Worm (Caenorhabditis elegans) whole organism, early embryonic: ENCODE results near the gene rpn-12.
A peak's percentile ranks its signal among the peaks of the same experiment; 100 is the strongest.

Source experiments
- B0310.2 ChIP-seq: sonication (generic microtip); optimal IDR thresholded peaks from 2 replicates; lab custom pipeline; 2016; ENCODE audit warnings: mild to moderate bottlenecking, missing genetic modification characterization, missing compliant biosample characterization
- F13C5.2 ChIP-seq: sonication (generic microtip); optimal IDR thresholded peaks from 2 replicates; lab custom pipeline; 2017; ENCODE audit warnings: mild to moderate bottlenecking, missing genetic modification characterization, inconsistent platforms, missing compliant biosample characterization
- aly-1 ChIP-seq: sonication (generic microtip); optimal IDR thresholded peaks from 2 replicates; lab custom pipeline; 2016; ENCODE audit warnings: missing genetic modification characterization, missing compliant biosample characterization
- ama-1 ChIP-seq: fragments of 150-350 bp; optimal IDR thresholded peaks from 2 replicates; lab custom pipeline; 2014
- ceh-13 ChIP-seq: fragments of 200-800 bp; sonication (Bioruptor generic); optimal IDR thresholded peaks from 2 replicates; lab custom pipeline; 2018; ENCODE audit warnings: mild to moderate bottlenecking, missing genetic modification characterization, missing compliant biosample characterization
- ceh-36 ChIP-seq: sonication (generic microtip); optimal IDR thresholded peaks from 2 replicates; lab custom pipeline; 2016; ENCODE audit warnings: missing genetic modification characterization, inconsistent platforms, missing compliant biosample characterization
- ets-7 ChIP-seq: sonication (generic microtip); optimal IDR thresholded peaks from 2 replicates; lab custom pipeline; 2016; ENCODE audit warnings: missing genotype, missing genetic modification characterization, missing compliant biosample characterization
- flt-1 ChIP-seq: fragments of 200-800 bp; sonication (Bioruptor generic); IDR thresholded peaks from 2 replicates; pipeline ENCODE4 v1.3.6; 2022; ENCODE audit warnings: missing genetic modification characterization, missing compliant biosample characterization
- hmbx-1 ChIP-seq: sonication (generic microtip); optimal IDR thresholded peaks from 2 replicates; lab custom pipeline; 2016; ENCODE audit warnings: mild to moderate bottlenecking, missing genetic modification characterization, missing compliant biosample characterization
- hmg-4 ChIP-seq: fragments of 200-800 bp; sonication (Bioruptor generic); optimal IDR thresholded peaks from 2 replicates; lab custom pipeline; 2018; ENCODE audit warnings: mild to moderate bottlenecking, missing genetic modification characterization, missing compliant biosample characterization
- hnd-1 ChIP-seq: sonication (generic microtip); optimal IDR thresholded peaks from 2 replicates; lab custom pipeline; 2016; ENCODE audit warnings: missing genetic modification characterization, missing compliant biosample characterization
- pes-1 ChIP-seq: fragments of 200-800 bp; sonication (Bioruptor generic); IDR thresholded peaks from 2 replicates; pipeline ENCODE4 v1.3.6; 2022; ENCODE audit warnings: missing genetic modification reagents, missing genetic modification characterization, missing compliant biosample characterization
- scrt-1 ChIP-seq: fragments of 200-800 bp; sonication (Bioruptor generic); IDR thresholded peaks from 2 replicates; pipeline ENCODE4 v1.3.6; 2022; ENCODE audit warnings: missing genetic modification characterization, missing compliant biosample characterization
- sea-1 ChIP-seq: fragments of 200-800 bp; sonication (Bioruptor generic); conservative IDR thresholded peaks from 2 replicates; pipeline ENCODE4 v1.3.6; 2022; ENCODE audit warnings: missing genetic modification characterization, missing compliant biosample characterization
- tbx-11 ChIP-seq: fragments of 200-800 bp; sonication (Bioruptor generic); IDR thresholded peaks from 2 replicates; pipeline ENCODE4 v1.3.6; 2022; ENCODE audit warnings: missing genetic modification characterization, missing compliant biosample characterization
- tbx-37 ChIP-seq: fragments of 200-800 bp; sonication (Bioruptor generic); conservative IDR thresholded peaks from 2 replicates; pipeline ENCODE4 v1.3.6; 2022; ENCODE audit warnings: missing genetic modification reagents, missing genetic modification characterization, missing compliant biosample characterization
- tra-4 ChIP-seq: sonication (generic microtip); optimal IDR thresholded peaks from 2 replicates; lab custom pipeline; 2017; ENCODE audit warnings: missing genetic modification characterization, missing compliant biosample characterization

rpn-12 gene

DNA sequence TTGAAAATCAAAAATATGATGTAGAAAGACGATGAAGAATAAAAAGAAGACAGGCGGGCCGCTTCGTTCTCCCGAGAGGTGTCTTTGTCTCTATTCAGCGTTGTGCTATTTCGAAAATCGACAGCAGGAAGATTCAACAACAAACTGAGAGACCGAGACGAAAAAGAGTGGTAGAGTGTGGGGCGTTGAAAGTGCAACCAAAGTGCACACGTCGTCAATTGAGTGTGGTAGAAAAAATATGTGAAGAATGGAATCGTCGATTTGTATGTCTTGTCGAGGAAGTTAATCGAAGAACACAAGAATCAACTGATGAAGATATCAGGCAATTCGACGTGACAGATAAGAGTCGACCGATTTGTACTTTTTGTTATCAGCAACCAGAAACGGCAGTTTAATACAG lies 33.8 kb upstream of the rpn-12 start:
- TF ChIP-seq hmbx-1 (tag; lab: Kevin White, UChicago) (no peak), pes-1 (peak; percentile 3; the same call in 1 of the 2 replicates)

- TF ChIP-seq pes-1 (peak; percentile 9; the same call in 1 of the 2 replicates), B0310.2 (tag; lab: Kevin White, UChicago) (peak; percentile 70), tbx-37 (no peak)
These were observed 33.0 kb upstream of the rpn-12 start for ce11 chrII:11619895-11620439.

DNA sequence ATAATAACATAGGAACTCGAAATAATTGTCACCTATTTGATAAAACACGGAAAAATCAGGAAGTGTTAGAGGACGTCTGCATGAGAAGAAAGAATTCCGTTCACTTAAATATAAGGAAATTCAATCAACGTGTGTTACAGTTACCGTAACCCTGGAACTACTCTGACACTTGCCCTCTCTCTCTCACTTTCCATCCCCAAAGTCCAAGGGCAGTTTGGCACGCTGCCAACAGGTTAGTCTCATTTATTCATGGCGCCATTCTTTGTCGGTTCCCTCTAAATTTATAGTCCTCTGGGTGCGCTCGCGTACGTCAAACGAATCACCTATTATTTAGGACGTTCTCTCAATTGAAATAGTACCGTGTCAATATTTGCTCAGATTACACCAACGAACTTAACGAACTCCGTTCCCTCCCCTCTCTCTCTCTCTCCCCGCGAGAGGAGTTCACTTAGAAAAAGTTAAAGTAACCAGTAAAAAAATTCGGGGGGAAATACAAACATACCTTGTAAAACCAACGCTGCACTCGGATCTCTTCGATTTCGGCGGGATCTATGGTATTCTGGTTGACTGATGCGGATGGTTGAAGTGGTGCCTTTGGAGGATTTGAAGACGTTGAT lies 32.2 kb upstream of the rpn-12 start:
- TF ChIP-seq scrt-1: no peak
- TF ChIP-seq ets-7: no peak
- TF ChIP-seq ama-1 (lab: Kevin White, UChicago): no peak
- no peak for TF ChIP-seq sea-1 (GFP tag; lab: Robert Waterston, UW)
- TF ChIP-seq hnd-1 (tag; lab: Kevin White, UChicago): no peak
- no peak for TF ChIP-seq pes-1
- no peak for TF ChIP-seq ceh-36
- no peak for TF ChIP-seq tra-4 (tag; lab: Kevin White, UChicago)
- TF ChIP-seq tbx-11 (GFP tag; lab: Robert Waterston, UW): no peak
- TF ChIP-seq F13C5.2 (tag; lab: Kevin White, UChicago): no peak
- TF ChIP-seq hmbx-1 (tag; lab: Kevin White, UChicago): no peak
- TF ChIP-seq hmg-4 (GFP tag; lab: Kevin White, UChicago): no peak
- no peak for TF ChIP-seq aly-1 (tag; lab: Kevin White, UChicago)
- no peak for TF ChIP-seq flt-1 (GFP tag; lab: Robert Waterston, UW)
- TF ChIP-seq tbx-37: no peak

- TF ChIP-seq B0310.2 (tag; lab: Kevin White, UChicago) (no peak), F13C5.2 (tag; lab: Kevin White, UChicago) (no peak), hnd-1 (tag; lab: Kevin White, UChicago) (no peak), tra-4 (tag; lab: Kevin White, UChicago) (no peak), ama-1 (lab: Kevin White, UChicago) (no peak), hmg-4 (GFP tag; lab: Kevin White, UChicago) (no peak)
These were observed 31.3 kb upstream of the rpn-12 start for ce11 chrII:11621576-11621975.

- TF ChIP-seq ama-1 (lab: Kevin White, UChicago) (no peak), aly-1 (tag; lab: Kevin White, UChicago) (peak; percentile 63), F13C5.2 (tag; lab: Kevin White, UChicago) (no peak), B0310.2 (tag; lab: Kevin White, UChicago) (no peak), flt-1 (GFP tag; lab: Robert Waterston, UW) (no peak), hmbx-1 (tag; lab: Kevin White, UChicago) (no peak)
These were observed 30.3 kb upstream of the rpn-12 start for ce11 chrII:11622605-11623004.

DNA sequence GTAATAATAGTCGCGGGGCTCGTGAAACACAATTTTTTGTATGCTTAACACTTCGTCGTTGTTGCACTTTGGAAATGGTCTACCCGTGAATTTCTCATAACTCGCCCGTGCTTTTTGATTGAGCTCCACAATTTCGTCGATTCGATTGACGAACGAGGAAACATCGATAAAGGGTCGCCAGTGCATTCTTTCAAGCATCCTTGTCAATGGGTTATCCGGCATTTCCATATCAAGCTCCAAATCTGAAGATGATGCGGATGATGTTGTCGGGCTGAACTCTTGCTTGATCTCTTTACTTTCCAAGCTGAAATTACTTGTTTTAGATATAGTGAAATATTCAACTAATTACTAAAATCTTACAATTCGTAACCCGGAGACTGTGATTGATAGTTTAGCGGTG lies 25.0 kb upstream of the rpn-12 start:
- TF ChIP-seq tra-4 (tag; lab: Kevin White, UChicago) (no peak), ama-1 (lab: Kevin White, UChicago) (no peak), tbx-11 (GFP tag; lab: Robert Waterston, UW) (no peak), hmbx-1 (tag; lab: Kevin White, UChicago) (no peak), ceh-36 (no peak), flt-1 (GFP tag; lab: Robert Waterston, UW) (no peak), ceh-13 (GFP tag; lab: Kevin White, UChicago) (no peak), scrt-1 (no peak), pes-1 (no peak), tbx-37 (no peak), hmg-4 (GFP tag; lab: Kevin White, UChicago) (no peak)

- TF ChIP-seq B0310.2 (tag; lab: Kevin White, UChicago) (peak; percentile 8), hmg-4 (GFP tag; lab: Kevin White, UChicago) (peak; percentile 3), flt-1 (GFP tag; lab: Robert Waterston, UW) (no peak), sea-1 (GFP tag; lab: Robert Waterston, UW) (0 out of 2 replicates have a peak, but pooled peaks have one; percentile 9)
These were observed 23.0 kb upstream of the rpn-12 start for ce11 chrII:11629957-11630356.

DNA sequence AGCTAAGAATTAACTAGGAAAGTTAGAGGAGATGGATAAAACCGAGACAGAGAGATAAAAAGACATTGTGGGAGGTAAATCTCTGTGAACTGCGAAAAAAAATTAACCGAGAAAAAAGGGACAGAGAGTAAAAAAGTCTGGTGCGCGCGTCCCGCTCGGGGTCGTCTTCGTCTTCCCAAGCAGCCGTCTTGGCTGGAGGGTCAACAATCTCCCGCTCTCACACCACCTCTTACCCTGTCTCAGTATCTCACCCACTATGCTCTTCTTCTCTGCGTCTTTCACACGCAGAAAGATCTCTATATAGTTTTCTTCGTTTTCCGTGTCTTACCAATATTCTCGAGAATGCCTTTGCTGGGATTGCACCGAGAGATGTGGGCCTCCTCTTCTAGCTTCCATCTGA lies 20.2 kb upstream of the rpn-12 start:
- TF ChIP-seq hmg-4 (GFP tag; lab: Kevin White, UChicago) (peak; percentile 63), tra-4 (tag; lab: Kevin White, UChicago) (no peak), sea-1 (GFP tag; lab: Robert Waterston, UW) (no peak)

DNA sequence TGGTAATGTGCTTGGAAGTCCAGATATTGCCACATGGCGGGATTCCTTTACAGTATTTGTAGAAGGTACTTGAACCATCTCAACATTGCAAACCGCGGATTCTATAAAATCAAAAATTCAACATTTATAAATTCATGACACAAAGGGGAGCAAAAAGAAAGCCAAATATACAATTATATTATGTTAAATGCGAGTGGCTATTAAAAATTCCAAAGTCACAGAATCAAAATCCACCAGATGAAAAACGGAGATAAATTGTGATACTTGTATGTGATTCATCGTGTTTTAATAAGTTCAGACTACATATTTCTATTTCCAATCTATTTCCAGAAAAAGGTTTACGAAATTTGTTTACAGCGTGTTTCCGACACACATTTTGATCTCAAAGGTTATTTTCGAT lies 19.4 kb upstream of the rpn-12 start, which contains the start of gene din-1:
Gene din-1, minus strand, starts transcription at position 101 of the 400 bp plus-strand sequence.
- TF ChIP-seq pes-1 (no peak), F13C5.2 (tag; lab: Kevin White, UChicago) (no peak), B0310.2 (tag; lab: Kevin White, UChicago) (no peak), hmg-4 (GFP tag; lab: Kevin White, UChicago) (no peak), tra-4 (tag; lab: Kevin White, UChicago) (no peak), hmbx-1 (tag; lab: Kevin White, UChicago) (no peak), sea-1 (GFP tag; lab: Robert Waterston, UW) (no peak), ets-7 (no peak), tbx-11 (GFP tag; lab: Robert Waterston, UW) (no peak), ceh-36 (no peak), ceh-13 (GFP tag; lab: Kevin White, UChicago) (no peak), ama-1 (lab: Kevin White, UChicago) (no peak)
